Worm (Caenorhabditis elegans): Measurements from ENCODE around the gene gln-1.
A peak's percentile ranks its signal among the peaks of the same experiment; 100 is the strongest.

The gln-1 gene

DNA sequence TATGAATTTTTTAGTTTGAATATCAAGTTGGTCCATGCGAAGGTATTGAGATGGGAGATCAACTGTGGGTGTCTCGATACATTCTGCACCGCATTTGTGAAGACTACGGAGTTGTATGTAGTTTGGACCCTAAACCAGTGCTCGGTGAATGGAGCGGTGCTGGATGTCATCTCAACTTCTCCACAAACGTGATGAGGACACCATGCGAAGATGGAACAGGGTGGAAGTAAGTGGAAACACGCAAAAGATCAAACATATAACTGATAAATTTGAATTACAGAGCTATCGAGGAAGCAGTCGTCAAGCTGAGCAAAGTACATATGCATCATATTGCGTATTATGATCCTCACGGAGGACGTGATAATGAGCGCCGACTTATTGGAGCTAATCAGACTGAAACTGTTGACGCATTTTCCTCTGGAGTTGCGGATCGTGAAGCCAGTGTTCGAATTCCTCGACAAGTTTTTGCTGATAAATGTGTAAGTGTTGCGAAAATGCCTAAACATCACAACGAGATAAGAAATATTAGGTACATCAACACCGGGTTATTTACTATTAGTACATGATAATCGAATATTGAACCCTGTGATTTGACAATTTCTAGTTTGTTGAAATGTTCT is 1.2 kb downstream of the gln-1 start:
- TF ChIP-seq ZK546.5 (tag; optimal IDR thresholded peaks at IDR 0.05) (no peak), jun-1 (tag; optimal IDR thresholded peaks at IDR 0.05) (peak; percentile 15), unc-62 (GFP tag; optimal IDR thresholded peaks at IDR 0.05) (no peak), elt-2 (tag; optimal IDR thresholded peaks at IDR 0.05) (peak; percentile 98), pqm-1 (tag; optimal IDR thresholded peaks at IDR 0.05) (peak; percentile 55), sea-2 (GFP tag; optimal IDR thresholded peaks at IDR 0.05) (no peak), skn-1 (tag; optimal IDR thresholded peaks at IDR 0.05) (peak; percentile 2), nhr-76 (tag; optimal IDR thresholded peaks at IDR 0.05) (no peak), ceh-16 (tag; optimal IDR thresholded peaks at IDR 0.05) (no peak)

DNA sequence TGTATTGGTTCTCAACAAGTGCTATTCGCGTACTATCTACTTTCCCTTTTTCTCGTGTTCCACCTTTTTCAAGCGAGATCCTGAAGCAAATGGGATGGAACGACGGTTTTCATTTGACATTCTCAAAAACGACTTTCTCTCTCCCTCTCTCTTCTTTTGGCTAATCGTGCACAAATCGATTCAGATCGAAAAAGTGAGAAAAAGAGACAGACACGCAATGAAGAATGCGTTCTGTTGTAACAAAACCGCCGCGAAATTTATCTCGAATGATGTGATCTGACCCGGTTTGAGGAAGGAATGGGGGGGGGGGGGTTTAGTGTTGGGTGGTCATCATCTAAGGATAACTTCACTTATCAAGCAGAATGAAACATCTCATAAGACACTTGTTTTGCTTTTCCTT is 6.3 kb downstream of the gln-1 start:
- TF ChIP-seq nhr-25 (tag; optimal IDR thresholded peaks at IDR 0.05) (peak; percentile 50), ceh-9 (tag; optimal IDR thresholded peaks at IDR 0.05) (no peak), nhr-23 (tag; optimal IDR thresholded peaks at IDR 0.05) (peak; percentile 63)

DNA sequence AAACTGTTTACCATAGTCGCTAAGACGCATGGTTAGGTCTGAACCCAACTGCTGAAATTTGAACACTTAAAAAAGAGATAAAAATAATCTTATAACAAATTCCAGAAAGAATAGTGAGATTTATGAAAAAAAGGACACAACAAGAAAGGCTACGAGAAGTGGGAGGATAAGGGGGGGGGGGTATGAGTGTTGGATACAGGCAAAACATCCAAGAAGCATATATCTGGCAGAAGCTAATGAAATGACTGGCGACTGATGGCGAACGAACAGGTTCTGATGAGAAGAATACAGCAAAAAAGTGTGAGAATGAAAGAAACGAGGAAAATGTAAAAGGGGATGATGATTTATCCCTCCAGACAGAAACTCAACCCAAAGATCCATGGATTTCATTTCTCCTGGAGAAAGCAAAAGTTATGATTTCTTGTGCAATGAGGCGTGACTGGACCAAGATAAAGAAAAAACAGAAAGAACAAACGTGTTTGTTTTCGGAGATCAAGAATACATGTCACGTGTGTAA is 7.9 kb downstream of the gln-1 start, which contains the start of gene ptr-4:
Gene ptr-4 (minus strand): TSS at position 51 of the 517 bp plus-strand sequence.
- TF ChIP-seq nhr-76 (tag; optimal IDR thresholded peaks at IDR 0.05) (no peak), nhr-25 (tag; optimal IDR thresholded peaks at IDR 0.05) (peak; percentile 13)

DNA sequence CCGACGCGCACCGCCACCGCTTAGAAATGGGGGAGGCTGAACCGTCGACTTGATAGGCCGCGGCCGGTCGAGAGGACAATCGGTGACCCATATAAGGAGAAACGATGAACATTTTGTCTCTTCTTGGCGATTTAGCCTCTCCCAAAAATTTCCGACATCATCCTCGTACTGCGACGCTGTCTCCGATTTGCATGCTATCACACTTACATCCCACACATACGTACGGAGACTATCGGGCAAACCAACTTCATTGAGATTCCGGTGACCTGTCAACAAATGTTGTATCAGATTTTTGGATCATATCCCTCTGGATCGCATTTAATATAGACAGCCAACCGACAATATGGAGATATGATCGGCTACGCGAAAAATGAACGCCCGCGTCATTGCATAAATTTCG is 8.6 kb downstream of the gln-1 start:
- no peak for TF ChIP-seq fos-1 (tag; optimal IDR thresholded peaks at IDR 0.05)
- TF ChIP-seq nhr-23 (tag; optimal IDR thresholded peaks at IDR 0.05) = peak; percentile 79

DNA sequence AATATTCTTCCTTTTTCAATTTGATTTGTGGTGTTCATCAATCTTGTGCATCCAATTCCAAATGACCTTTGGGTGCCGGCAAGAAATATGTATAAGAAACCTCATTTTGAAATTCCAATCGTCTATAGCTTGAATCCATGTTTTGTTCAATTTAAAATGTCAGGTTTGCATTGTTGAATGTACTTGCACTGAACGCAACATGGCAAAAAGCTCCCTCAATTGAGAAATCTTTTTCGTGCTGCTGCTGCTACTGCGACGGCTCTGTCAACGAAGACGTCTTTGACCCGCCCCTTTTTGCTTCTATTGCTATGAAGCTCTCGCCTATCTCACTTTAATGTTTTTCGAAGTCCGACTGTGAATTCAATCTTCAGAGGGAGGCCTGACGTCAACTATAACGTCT is 17.2 kb downstream of the gln-1 start, which contains the start of gene lgc-58:
Gene lgc-58 (plus strand): TSS at position 301 of the 400 bp plus-strand sequence.
- TF ChIP-seq nhr-43 (tag; optimal IDR thresholded peaks at IDR 0.05; ENCODE audit: poor library complexity, severe bottlenecking) = no peak
- no peak for TF ChIP-seq ceh-28 (tag; optimal IDR thresholded peaks at IDR 0.05)
- no peak for TF ChIP-seq aly-2 (tag; optimal IDR thresholded peaks at IDR 0.05)
- TF ChIP-seq elt-3 (tag; optimal IDR thresholded peaks at IDR 0.05) = no peak
- no peak for TF ChIP-seq sea-2 (GFP tag; optimal IDR thresholded peaks at IDR 0.05)
- TF ChIP-seq lin-39 (tag; optimal IDR thresholded peaks at IDR 0.05) = no peak
- TF ChIP-seq fkh-10 (GFP tag; optimal IDR thresholded peaks at IDR 0.05) = no peak
- TF ChIP-seq jun-1 (tag; optimal IDR thresholded peaks at IDR 0.05) = no peak
- TF ChIP-seq lin-15B (tag; optimal IDR thresholded peaks at IDR 0.05) = no peak
- no peak for TF ChIP-seq nhr-237 (tag; optimal IDR thresholded peaks at IDR 0.05)
- no peak for TF ChIP-seq fkh-2 (tag; optimal IDR thresholded peaks at IDR 0.05)
- TF ChIP-seq unc-39 (tag; optimal IDR thresholded peaks at IDR 0.05) = no peak
- no peak for TF ChIP-seq nhr-76 (tag; optimal IDR thresholded peaks at IDR 0.05)

DNA sequence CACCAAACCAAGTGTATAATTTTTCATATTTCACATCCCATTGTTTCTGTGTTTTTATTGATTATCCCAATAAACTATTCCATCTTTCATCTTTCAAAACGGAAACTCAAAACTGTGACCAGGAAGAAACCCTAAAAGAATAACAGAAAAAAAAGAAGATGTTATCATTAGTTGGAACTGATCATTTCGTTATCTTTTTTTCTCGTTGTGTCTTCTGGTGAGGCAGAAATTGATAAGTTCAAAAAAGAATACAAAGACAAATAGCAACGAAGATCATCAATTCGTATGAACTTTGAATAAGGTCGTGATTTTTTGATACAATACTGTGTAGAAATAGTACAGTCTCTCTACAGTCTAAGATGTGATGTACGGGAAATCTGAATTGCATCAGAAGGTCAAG is 23.7 kb downstream of the gln-1 start:
- TF ChIP-seq fkh-2 (tag; optimal IDR thresholded peaks at IDR 0.05) (no peak), ceh-28 (tag; optimal IDR thresholded peaks at IDR 0.05) (peak; percentile 14), nhr-23 (tag; optimal IDR thresholded peaks at IDR 0.05) (peak; percentile 47), nhr-237 (tag; optimal IDR thresholded peaks at IDR 0.05) (no peak), snpc-4 (tag; optimal IDR thresholded peaks at IDR 0.05) (no peak), elt-2 (tag; optimal IDR thresholded peaks at IDR 0.05) (peak; percentile 34), elt-1 (tag; optimal IDR thresholded peaks at IDR 0.05) (no peak), nfya-1 (tag; optimal IDR thresholded peaks at IDR 0.05; ENCODE audit: insufficient read depth) (no peak), elt-3 (tag; optimal IDR thresholded peaks at IDR 0.05) (peak in 1 of 3 experiments; percentile 7), daf-12 (tag; optimal IDR thresholded peaks at IDR 0.05) (no peak), sea-2 (GFP tag; optimal IDR thresholded peaks at IDR 0.05) (no peak)

DNA sequence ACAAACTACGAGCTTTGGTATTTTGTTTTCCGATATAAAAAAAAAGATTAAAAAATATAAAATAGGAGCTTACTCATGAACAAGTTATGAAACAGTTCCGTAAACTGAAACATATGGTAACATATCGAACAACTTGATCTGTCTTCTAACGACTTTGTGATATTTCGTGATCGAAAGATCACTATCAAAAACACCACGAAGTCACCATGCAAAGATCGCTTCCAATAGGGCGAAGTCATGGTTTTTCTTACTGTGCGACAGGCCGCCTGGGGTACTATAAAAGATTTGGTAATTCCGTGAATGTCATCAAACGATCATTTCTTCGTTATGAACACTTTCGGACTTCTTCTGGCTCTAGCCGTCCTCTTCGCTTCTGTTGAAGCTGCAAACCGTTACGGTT is 24.6 kb downstream of the gln-1 start, which contains the start of gene C45B2.3:
Gene C45B2.3 (plus strand): TSS at position 301 of the 400 bp plus-strand sequence.
- no peak for TF ChIP-seq snpc-4 (tag; optimal IDR thresholded peaks at IDR 0.05)
- TF ChIP-seq ceh-82 (tag; optimal IDR thresholded peaks at IDR 0.05) = no peak
- no peak for TF ChIP-seq fos-1 (tag; optimal IDR thresholded peaks at IDR 0.05)
- TF ChIP-seq fkh-2 (tag; optimal IDR thresholded peaks at IDR 0.05) = no peak
- no peak for TF ChIP-seq ama-1 (optimal IDR thresholded peaks at IDR 0.05)
- no peak for TF ChIP-seq jun-1 (tag; optimal IDR thresholded peaks at IDR 0.05)
- TF ChIP-seq nhr-77 (tag; optimal IDR thresholded peaks at IDR 0.05) = no peak
- TF ChIP-seq ztf-4 (tag; optimal IDR thresholded peaks at IDR 0.05) = no peak
- no peak for TF ChIP-seq pqm-1 (tag; optimal IDR thresholded peaks at IDR 0.05)
- TF ChIP-seq nhr-23 (tag; optimal IDR thresholded peaks at IDR 0.05) = no peak
- no peak for TF ChIP-seq ceh-28 (tag; optimal IDR thresholded peaks at IDR 0.05)
- no peak for TF ChIP-seq daf-12 (tag; optimal IDR thresholded peaks at IDR 0.05)
- TF ChIP-seq mdl-1 (tag; optimal IDR thresholded peaks at IDR 0.05) = no peak
- TF ChIP-seq nhr-76 (tag; optimal IDR thresholded peaks at IDR 0.05) = no peak
- TF ChIP-seq lsy-12 (tag; optimal IDR thresholded peaks at IDR 0.05) = no peak
- no peak for TF ChIP-seq pha-4 (tag; optimal IDR thresholded peaks at IDR 0.05)
- no peak for TF ChIP-seq ceh-9 (tag; optimal IDR thresholded peaks at IDR 0.05)

Measured in whole organism, L3 larva.